Worm (Caenorhabditis elegans): ENCODE measurements around the gene F35G12.12.

ce11 chrIII:4542362-4542931 lies 39.1 kb upstream of the F35G12.12 start, which contains the start of the genes mrps-34 and cisd-3.1:
- TF ChIP-seq ceh-28 (tag; optimal IDR thresholded peaks at IDR 0.05) (no peak), elt-2 (tag; optimal IDR thresholded peaks at IDR 0.05) (no peak), elt-3 (tag; optimal IDR thresholded peaks at IDR 0.05) (no peak), ztf-11 (tag; optimal IDR thresholded peaks at IDR 0.05) (no peak)

All from whole organism, L3 larva.